Worm (Caenorhabditis elegans): ENCODE data around the gene uggt-1.

DNA sequence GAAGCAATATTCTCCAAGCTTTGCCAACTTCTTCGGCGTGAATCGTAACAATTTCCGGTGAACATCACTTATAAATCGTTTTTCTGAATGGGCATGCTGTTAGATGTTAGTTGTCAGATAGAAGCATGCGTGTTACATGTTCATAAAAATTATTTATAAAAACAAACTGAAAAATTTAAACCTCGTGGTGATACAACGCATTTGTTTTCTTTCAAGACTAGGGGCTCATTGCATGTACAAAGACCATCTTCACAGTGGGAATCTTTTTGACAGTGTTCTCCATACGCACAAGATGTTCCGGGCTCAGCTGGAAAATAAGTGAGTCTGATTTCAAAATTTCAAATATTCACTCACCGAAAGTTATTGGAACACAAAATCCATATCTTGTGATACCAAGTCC is 11.9 kb upstream of the uggt-1 start:
- TF ChIP-seq egl-27 (tag; optimal IDR thresholded peaks at IDR 0.05) (no peak), ama-1 (optimal IDR thresholded peaks at IDR 0.05) (no peak), nhr-11 (tag; optimal IDR thresholded peaks at IDR 0.05) (no peak), elt-3 (tag; optimal IDR thresholded peaks at IDR 0.05) (no peak), eor-1 (tag; optimal IDR thresholded peaks at IDR 0.05) (no peak), ZK546.5 (tag; optimal IDR thresholded peaks at IDR 0.05) (no peak), pha-4 (tag; optimal IDR thresholded peaks at IDR 0.05) (no peak), ztf-4 (tag; optimal IDR thresholded peaks at IDR 0.05) (no peak), unc-62 (GFP tag; optimal IDR thresholded peaks at IDR 0.05) (no peak)
